Worm (Caenorhabditis elegans) whole organism, midembryonic: ENCODE measurements around the gene nhr-247.
"Not testable (repeated sequence)": the region's sequence is repeated elsewhere in the genome, so short reads cannot be mapped to it uniquely, and the experiment has no call there.

Source experiments
- klf-2 ChIP-seq: fragments of 200-800 bp; sonication (Bioruptor generic); conservative IDR thresholded peaks from 2 replicates; pipeline ENCODE4 v1.3.6; 2022; ENCODE audit warnings: missing genetic modification reagents, missing genetic modification characterization, missing compliant biosample characterization
- ztf-23 ChIP-seq: fragments of 200-800 bp; sonication (Bioruptor generic); IDR thresholded peaks from 2 replicates; pipeline ENCODE4 v1.3.6; 2022; ENCODE audit warnings: missing genetic modification reagents, missing genetic modification characterization, missing compliant biosample characterization

DNA sequence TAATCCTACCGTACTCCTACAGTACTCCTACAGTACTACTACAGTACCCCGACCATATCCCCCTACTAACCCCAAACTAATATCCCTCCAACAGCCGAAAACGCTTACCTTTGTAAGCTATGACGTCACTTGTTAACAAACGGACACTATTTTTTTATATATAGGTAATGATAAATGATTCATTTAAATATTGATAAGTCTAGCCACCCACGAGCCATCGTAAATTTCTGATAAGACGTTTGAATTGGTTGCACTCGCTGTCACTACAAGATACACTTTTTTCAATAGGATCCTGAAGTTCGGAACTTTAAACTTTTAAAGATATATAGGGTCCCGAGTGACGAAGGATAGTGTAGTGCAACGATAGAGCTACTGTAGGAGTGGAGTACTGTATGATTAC, at the start of gene nhr-247:
- TF ChIP-seq ztf-23, klf-2 (GFP tag; lab: Robert Waterston, UW): not testable (repeated sequence)
